Worm (Caenorhabditis elegans) whole organism, midembryonic: ENCODE data around the gene Y66A7A.7.

Experiments
- T22C8.4 ChIP-seq: fragments of 200-800 bp; sonication (Bioruptor generic); IDR thresholded peaks from 2 replicates; pipeline ENCODE4 v1.3.6; 2022; ENCODE audit warnings: missing genetic modification characterization, missing compliant biosample characterization
- cog-1 ChIP-seq: sonication (generic microtip); optimal IDR thresholded peaks from 2 replicates; lab custom pipeline; 2016; ENCODE audit warnings: missing genetic modification characterization, missing compliant biosample characterization
- flt-1 ChIP-seq: fragments of 200-800 bp; sonication (Bioruptor generic); IDR thresholded peaks from 2 replicates; pipeline ENCODE4 v1.3.6; 2022; ENCODE audit warnings: missing genetic modification characterization, missing compliant biosample characterization
- klf-2 ChIP-seq: fragments of 200-800 bp; sonication (Bioruptor generic); conservative IDR thresholded peaks from 2 replicates; pipeline ENCODE4 v1.3.6; 2022; ENCODE audit warnings: missing genetic modification reagents, missing genetic modification characterization, missing compliant biosample characterization
- med-1 ChIP-seq: sonication (generic microtip); optimal IDR thresholded peaks from 2 replicates; lab custom pipeline; 2017; ENCODE audit warnings: missing genetic modification characterization, mild to moderate bottlenecking, missing compliant biosample characterization, antibody characterized with exemption, missing genetic modification reagents; ENCODE audit not compliant: insufficient read depth
- ref-1 ChIP-seq: fragments of 200-800 bp; sonication (Bioruptor generic); conservative IDR thresholded peaks from 2 replicates; pipeline ENCODE4 v1.3.6; 2022; ENCODE audit warnings: missing genetic modification reagents, missing genetic modification characterization, missing compliant biosample characterization
- tab-1 ChIP-seq: fragments of 200-800 bp; sonication (Bioruptor generic); IDR thresholded peaks from 2 replicates; pipeline ENCODE4 v1.3.6; 2022; ENCODE audit warnings: missing genetic modification characterization, missing compliant biosample characterization
- ztf-23 ChIP-seq: fragments of 200-800 bp; sonication (Bioruptor generic); IDR thresholded peaks from 2 replicates; pipeline ENCODE4 v1.3.6; 2022; ENCODE audit warnings: missing genetic modification reagents, missing genetic modification characterization, missing compliant biosample characterization
- ztf-29 ChIP-seq: fragments of 200-800 bp; sonication (Bioruptor generic); IDR thresholded peaks from 2 replicates; pipeline ENCODE4 v1.3.6; 2022; ENCODE audit warnings: missing genetic modification reagents, missing genetic modification characterization, missing compliant biosample characterization

Gene Y66A7A.7

DNA sequence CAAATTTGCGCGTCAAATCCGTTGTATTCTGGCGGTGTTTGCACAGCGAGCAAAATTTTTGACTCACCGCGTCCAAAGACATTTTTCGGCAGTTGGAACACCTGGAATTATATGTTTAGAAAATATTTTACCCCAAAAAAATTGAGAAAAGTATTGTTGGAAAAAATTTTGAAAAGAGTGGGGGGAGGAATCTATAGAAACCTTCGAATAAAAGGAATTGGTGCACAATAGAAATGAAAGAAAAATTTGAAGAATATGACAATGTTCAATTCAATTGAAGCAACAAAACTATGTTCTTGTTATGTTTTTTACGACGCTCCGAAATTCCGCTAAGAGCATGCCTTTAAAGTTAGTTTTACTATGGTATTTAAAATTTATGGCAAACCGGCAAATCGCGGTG, at the start of gene Y66A7A.7:
Gene Y66A7A.7, minus strand, starts transcription at position 101 of the 400 bp plus-strand sequence.
- TF ChIP-seq cog-1 (tag; lab: Kevin White, UChicago) (no peak), med-1 (GFP tag; lab: Kevin White, UChicago) (no peak), ref-1 (GFP tag; lab: Robert Waterston, UW) (no peak), tab-1 (GFP tag; lab: Robert Waterston, UW) (no peak), ztf-29 (GFP tag; lab: Robert Waterston, UW) (no peak), T22C8.4 (GFP tag; lab: Robert Waterston, UW) (no peak), klf-2 (no peak), flt-1 (GFP tag; lab: Robert Waterston, UW) (no peak), ztf-23 (no peak)

- no peak for TF ChIP-seq flt-1 (GFP tag; lab: Robert Waterston, UW)
- TF ChIP-seq klf-2: no peak
- TF ChIP-seq med-1 (GFP tag; lab: Kevin White, UChicago): no peak
Observed at ce11 chrIII:11669008-11669407, 39.8 kb upstream of the Y66A7A.7 start.

DNA sequence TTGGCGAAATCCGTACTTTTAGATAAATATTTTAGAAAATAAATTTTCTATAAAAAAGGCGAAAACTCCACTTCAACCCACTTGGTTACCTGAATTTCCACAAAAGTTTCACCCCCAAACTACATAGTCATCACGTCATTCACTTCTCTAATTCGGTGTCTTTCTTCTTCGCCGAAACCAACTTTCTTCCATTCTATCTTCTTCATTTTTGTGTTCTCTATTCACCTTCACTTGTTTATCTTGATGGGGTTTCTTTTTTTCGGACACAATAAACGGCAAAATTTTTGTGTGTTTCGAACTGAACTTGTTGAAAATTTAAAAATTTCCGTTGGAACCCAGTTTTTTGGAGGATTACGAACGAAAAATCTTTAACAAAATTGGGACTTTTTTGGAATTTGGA, 37.6 kb upstream of the Y66A7A.7 start:
- TF ChIP-seq cog-1 (tag; lab: Kevin White, UChicago) (no peak), med-1 (GFP tag; lab: Kevin White, UChicago) (no peak), klf-2 (no peak), T22C8.4 (GFP tag; lab: Robert Waterston, UW) (no peak), flt-1 (GFP tag; lab: Robert Waterston, UW) (no peak), ztf-29 (GFP tag; lab: Robert Waterston, UW) (no peak), ref-1 (GFP tag; lab: Robert Waterston, UW) (no peak), ztf-23 (no peak), tab-1 (GFP tag; lab: Robert Waterston, UW) (no peak)

ce11 chrIII:11663400-11663799, 34.1 kb upstream of the Y66A7A.7 start:
- no peak for TF ChIP-seq ztf-29 (GFP tag; lab: Robert Waterston, UW)
- no peak for TF ChIP-seq T22C8.4 (GFP tag; lab: Robert Waterston, UW)
- TF ChIP-seq ref-1 (GFP tag; lab: Robert Waterston, UW): no peak
- no peak for TF ChIP-seq klf-2
- TF ChIP-seq tab-1 (GFP tag; lab: Robert Waterston, UW): no peak
- TF ChIP-seq flt-1 (GFP tag; lab: Robert Waterston, UW): no peak

DNA sequence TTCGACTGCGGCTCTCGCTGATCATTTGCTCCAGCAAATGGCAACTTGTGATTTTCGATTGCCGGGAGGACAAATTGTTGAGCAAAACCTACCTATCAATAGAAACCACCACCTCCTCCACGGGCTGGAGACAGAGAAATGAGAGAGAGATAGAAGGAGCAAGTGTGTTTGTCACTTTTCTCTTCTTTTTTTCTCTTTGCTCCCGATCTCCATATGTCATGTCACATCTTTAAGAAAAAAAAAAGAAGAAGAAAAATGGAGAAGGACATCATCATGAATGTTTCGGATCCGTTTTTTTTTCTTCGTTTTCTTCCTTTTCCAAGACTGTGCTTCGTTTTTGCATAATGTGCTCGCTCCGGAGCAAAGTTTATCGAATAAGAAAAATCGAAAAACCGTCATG, 31.5 kb upstream of the Y66A7A.7 start:
- no peak for TF ChIP-seq flt-1 (GFP tag; lab: Robert Waterston, UW)

DNA sequence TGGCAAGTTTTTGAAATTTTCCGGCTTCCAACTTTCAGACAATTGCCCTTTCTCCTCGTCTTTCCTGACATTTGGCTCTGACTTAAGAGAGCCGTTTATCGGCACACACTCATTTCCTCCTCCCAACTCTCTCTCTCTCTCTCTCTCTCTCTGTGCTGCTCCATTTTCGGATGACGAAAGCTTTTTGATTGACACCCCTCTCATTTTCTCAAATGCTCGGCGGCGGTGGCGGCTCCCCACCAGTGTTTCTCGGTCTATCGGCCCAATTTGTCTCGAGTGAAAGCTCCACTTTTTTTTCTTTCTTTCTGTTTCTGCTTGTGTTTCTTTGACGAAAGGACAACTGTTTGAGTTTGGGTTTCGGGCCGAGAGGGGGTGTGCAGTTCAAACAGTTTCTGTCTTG, 30.6 kb upstream of the Y66A7A.7 start:
- no peak for TF ChIP-seq flt-1 (GFP tag; lab: Robert Waterston, UW)
- TF ChIP-seq ztf-29 (GFP tag; lab: Robert Waterston, UW): no peak
- no peak for TF ChIP-seq tab-1 (GFP tag; lab: Robert Waterston, UW)
- TF ChIP-seq klf-2: no peak
- TF ChIP-seq ztf-23: no peak
- no peak for TF ChIP-seq med-1 (GFP tag; lab: Kevin White, UChicago)
- TF ChIP-seq T22C8.4 (GFP tag; lab: Robert Waterston, UW): no peak

DNA sequence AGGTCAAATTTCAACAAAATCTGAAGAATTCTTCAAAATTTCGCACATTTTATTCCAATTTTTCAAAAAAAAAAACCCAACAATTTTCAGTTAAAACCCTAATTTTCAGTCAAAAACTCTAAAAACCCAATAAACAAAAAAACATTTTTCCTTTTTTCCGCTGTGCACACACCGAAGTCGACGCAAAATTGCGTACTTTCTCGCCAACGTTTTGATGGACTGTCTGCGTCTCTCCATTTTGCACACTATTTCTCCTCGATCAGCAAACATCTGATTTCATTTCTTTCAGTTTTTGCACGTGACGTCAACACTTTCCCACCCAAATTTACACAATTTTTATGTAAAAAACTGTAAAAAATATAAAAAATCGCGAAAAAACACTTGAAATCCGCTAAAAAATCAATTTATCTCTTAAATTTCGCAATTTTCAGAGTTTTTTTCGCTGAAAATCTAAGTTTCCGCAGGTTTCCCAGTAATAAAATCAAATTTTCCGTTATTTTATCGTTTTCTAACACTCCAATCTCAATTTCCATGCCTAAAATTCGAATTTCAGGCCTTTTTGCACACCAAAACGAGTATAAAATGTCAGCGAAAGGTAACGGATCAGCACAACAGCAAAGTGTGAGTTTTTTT, 28.0 kb upstream of the Y66A7A.7 start, which contains the start of gene crh-1:
Gene crh-1, plus strand, starts transcription at position 583 of the 633 bp plus-strand sequence.
- TF ChIP-seq cog-1 (tag; lab: Kevin White, UChicago) (peak; percentile 2), flt-1 (GFP tag; lab: Robert Waterston, UW) (no peak)

ce11 chrIII:11656389-11656788, 27.1 kb upstream of the Y66A7A.7 start:
- TF ChIP-seq T22C8.4 (GFP tag; lab: Robert Waterston, UW) (no peak), ref-1 (GFP tag; lab: Robert Waterston, UW) (no peak), tab-1 (GFP tag; lab: Robert Waterston, UW) (no peak), cog-1 (tag; lab: Kevin White, UChicago) (no peak), flt-1 (GFP tag; lab: Robert Waterston, UW) (no peak), ztf-23 (no peak), med-1 (GFP tag; lab: Kevin White, UChicago) (no peak), ztf-29 (GFP tag; lab: Robert Waterston, UW) (no peak), klf-2 (no peak)

DNA sequence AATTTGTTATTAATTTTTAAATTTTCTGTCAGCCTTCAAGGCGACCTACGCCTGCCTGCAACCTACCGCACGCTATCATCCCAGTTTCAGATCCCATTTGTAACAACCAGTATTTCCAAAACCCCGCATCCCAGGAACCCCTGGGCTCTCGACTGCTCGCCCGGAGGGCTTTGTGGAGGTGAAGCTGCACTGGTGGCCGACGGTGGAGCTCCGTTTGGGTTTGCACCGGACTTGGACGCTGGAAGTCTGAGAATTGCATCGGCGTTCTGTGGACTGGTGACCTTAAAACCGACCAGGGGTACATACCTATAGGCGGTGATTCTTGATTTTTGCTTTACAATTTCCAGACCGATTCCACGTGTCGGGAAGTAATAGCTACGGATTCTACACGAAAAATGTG, 22.2 kb upstream of the Y66A7A.7 start:
- TF ChIP-seq cog-1 (tag; lab: Kevin White, UChicago): no peak
- no peak for TF ChIP-seq klf-2
- TF ChIP-seq flt-1 (GFP tag; lab: Robert Waterston, UW): no peak
- TF ChIP-seq med-1 (GFP tag; lab: Kevin White, UChicago): no peak
- TF ChIP-seq ztf-23: no peak
- no peak for TF ChIP-seq ztf-29 (GFP tag; lab: Robert Waterston, UW)
- TF ChIP-seq T22C8.4 (GFP tag; lab: Robert Waterston, UW): no peak
- TF ChIP-seq tab-1 (GFP tag; lab: Robert Waterston, UW): no peak
- TF ChIP-seq ref-1 (GFP tag; lab: Robert Waterston, UW): no peak

ce11 chrIII:11650152-11650551, 20.9 kb upstream of the Y66A7A.7 start, which contains the start of gene faah-6:
Gene faah-6 (plus strand): TSS chrIII:11650452.
- no peak for TF ChIP-seq klf-2
- TF ChIP-seq tab-1 (GFP tag; lab: Robert Waterston, UW): no peak
- no peak for TF ChIP-seq T22C8.4 (GFP tag; lab: Robert Waterston, UW)
- no peak for TF ChIP-seq flt-1 (GFP tag; lab: Robert Waterston, UW)
- no peak for TF ChIP-seq cog-1 (tag; lab: Kevin White, UChicago)
- TF ChIP-seq ztf-29 (GFP tag; lab: Robert Waterston, UW): no peak
- no peak for TF ChIP-seq ztf-23
- no peak for TF ChIP-seq med-1 (GFP tag; lab: Kevin White, UChicago)
- TF ChIP-seq ref-1 (GFP tag; lab: Robert Waterston, UW): no peak
